Worm (Caenorhabditis elegans) whole organism, L1 larva: ENCODE data around the gene egrh-3.
A peak's percentile ranks its signal among the peaks of the same experiment; 100 is the strongest.

Experiments
- C16A3.4 ChIP-seq: fragments of 150-350 bp; optimal IDR thresholded peaks from 2 replicates; lab custom pipeline; 2014; ENCODE audit warnings: missing biosample characterization, missing genetic modification characterization
- F16B12.6 ChIP-seq: fragments of 150-350 bp; optimal IDR thresholded peaks from 2 replicates; lab custom pipeline; 2014; ENCODE audit warnings: missing biosample characterization, missing genetic modification characterization
- Y116A8C.19 ChIP-seq: sonication (generic microtip); optimal IDR thresholded peaks from 2 replicates; lab custom pipeline; 2016; ENCODE audit warnings: missing compliant biosample characterization, missing genetic modification characterization, borderline replicate concordance
- aly-2 ChIP-seq: fragments of 150-350 bp; optimal IDR thresholded peaks from 2 replicates; lab custom pipeline; 2014; ENCODE audit warnings: missing biosample characterization, missing genetic modification characterization
- blmp-1 ChIP-seq: fragments of 150-350 bp; optimal IDR thresholded peaks from 2 replicates; lab custom pipeline; 2014; ENCODE audit warnings: missing biosample characterization, missing genetic modification characterization
- ceh-8 ChIP-seq: fragments of 200-800 bp; sonication (Bioruptor generic); optimal IDR thresholded peaks from 2 replicates; lab custom pipeline; 2018; ENCODE audit warnings: mild to moderate bottlenecking, missing genetic modification characterization, moderate library complexity, missing compliant biosample characterization
- ces-1 ChIP-seq: fragments of 150-350 bp; optimal IDR thresholded peaks from 2 replicates; lab custom pipeline; 2014; ENCODE audit warnings: missing biosample characterization, missing genetic modification reagents, missing genetic modification characterization
- dpl-1 ChIP-seq, 3 experiments: fragments of 150-350 bp in 2 of 3; sonication (generic microtip) in 1 of 3; optimal IDR thresholded peaks; 2 replicates each; lab custom pipeline; 2014 to 2017; ENCODE audit warnings: missing biosample characterization in 3 of 3, missing genetic modification characterization in 3 of 3, missing genetic modification reagents in 3 of 3
- efl-1 ChIP-seq, 4 experiments: fragments of 150-350 bp; optimal IDR thresholded peaks in 3 of 4; peaks in 1 of 4; 1 replicate in 1 of 4; 2 replicates in 3 of 4; lab custom pipeline; 2014; ENCODE audit warnings: missing biosample characterization in 2 of 4, missing genetic modification characterization in 2 of 4, missing genetic modification reagents in 2 of 4
- efl-3 ChIP-seq: fragments of 200-800 bp; sonication (Bioruptor generic); optimal IDR thresholded peaks from 2 replicates; lab custom pipeline; 2018; ENCODE audit warnings: mild to moderate bottlenecking, missing genetic modification characterization, missing compliant biosample characterization
- egl-13 ChIP-seq: sonication (generic microtip); optimal IDR thresholded peaks from 2 replicates; lab custom pipeline; 2016; ENCODE audit warnings: missing genotype, missing genetic modification reagents, missing genetic modification characterization, missing compliant biosample characterization
- egl-27 ChIP-seq, 2 experiments: fragments of 150-350 bp in 1 of 2; sonication (generic microtip); optimal IDR thresholded peaks; 3 replicates each; lab custom pipeline; 2017 to 2018; ENCODE audit warnings: missing biosample characterization in 2 of 2, missing genetic modification characterization in 2 of 2, missing genetic modification reagents in 2 of 2
- elt-2 ChIP-seq: sonication (generic microtip); optimal IDR thresholded peaks from 2 replicates; lab custom pipeline; 2016; ENCODE audit warnings: missing genetic modification characterization, mild to moderate bottlenecking, inconsistent platforms, missing compliant biosample characterization, missing genetic modification reagents
- fkh-10 ChIP-seq: sonication (generic microtip); optimal IDR thresholded peaks from 2 replicates; lab custom pipeline; 2017; ENCODE audit warnings: missing biosample characterization, missing genetic modification reagents, missing genetic modification characterization
- fkh-4 ChIP-seq: sonication (generic microtip); optimal IDR thresholded peaks from 2 replicates; lab custom pipeline; 2016; ENCODE audit warnings: missing compliant biosample characterization, missing genetic modification characterization, borderline replicate concordance
- grh-1 ChIP-seq: fragments of 200-800 bp; sonication (Bioruptor generic); IDR thresholded peaks from 2 replicates; pipeline ENCODE4 v1.3.6; 2022; ENCODE audit warnings: missing genetic modification reagents, missing genetic modification characterization, missing compliant biosample characterization
- hlh-4 ChIP-seq: sonication (generic microtip); optimal IDR thresholded peaks from 2 replicates; lab custom pipeline; 2016; ENCODE audit warnings: mild to moderate bottlenecking, missing genetic modification characterization, missing compliant biosample characterization
- hpl-2 ChIP-seq: fragments of 150-350 bp; optimal IDR thresholded peaks from 2 replicates; lab custom pipeline; 2014; ENCODE audit warnings: missing biosample characterization, missing genetic modification reagents, missing genetic modification characterization
- irx-1 ChIP-seq: sonication (generic microtip); optimal IDR thresholded peaks from 2 replicates; lab custom pipeline; 2016; ENCODE audit warnings: missing genetic modification characterization, missing compliant biosample characterization
- isw-1 ChIP-seq: fragments of 200-800 bp; sonication (Bioruptor generic); IDR thresholded peaks from 2 replicates; pipeline ENCODE4 v1.3.6; 2022; ENCODE audit warnings: missing genetic modification characterization, missing compliant biosample characterization
- lin-13 ChIP-seq: fragments of 150-350 bp; optimal IDR thresholded peaks from 2 replicates; lab custom pipeline; 2014; ENCODE audit warnings: missing biosample characterization, missing genetic modification reagents, missing genetic modification characterization
- lin-15B ChIP-seq: fragments of 150-350 bp; sonication (generic microtip); optimal IDR thresholded peaks from 3 replicates; lab custom pipeline; 2014; ENCODE audit warnings: missing biosample characterization, missing genetic modification characterization
- lin-35 ChIP-seq, 2 experiments: fragments of 150-350 bp; optimal IDR thresholded peaks; 2 replicates each; lab custom pipeline; 2014; ENCODE audit warnings: missing biosample characterization in 2 of 2, missing genetic modification characterization in 2 of 2, missing genetic modification reagents in 2 of 2
- lir-3 ChIP-seq: sonication (generic microtip); optimal IDR thresholded peaks from 2 replicates; lab custom pipeline; 2016; ENCODE audit warnings: mild to moderate bottlenecking, missing genetic modification characterization, moderate library complexity, missing compliant biosample characterization; ENCODE audit not compliant: poor library complexity
- mdl-1 ChIP-seq, 2 experiments: fragments of 150-350 bp; optimal IDR thresholded peaks; 2 replicates each; lab custom pipeline; 2014 to 2017; ENCODE audit warnings: missing biosample characterization in 2 of 2, missing genetic modification characterization in 2 of 2, inconsistent platforms in 1 of 2
- mef-2 ChIP-seq: fragments of 150-350 bp; optimal IDR thresholded peaks from 2 replicates; lab custom pipeline; 2014; ENCODE audit warnings: missing biosample characterization, missing genetic modification characterization
- nhr-11 ChIP-seq: fragments of 150-350 bp; optimal IDR thresholded peaks from 2 replicates; lab custom pipeline; 2014; ENCODE audit warnings: missing biosample characterization, missing genetic modification characterization
- nhr-12 ChIP-seq: sonication (generic microtip); optimal IDR thresholded peaks from 2 replicates; lab custom pipeline; 2017; ENCODE audit warnings: missing biosample characterization, missing genetic modification characterization
- nhr-19 ChIP-seq: fragments of 200-800 bp; sonication (Bioruptor generic); conservative IDR thresholded peaks from 2 replicates; pipeline ENCODE4 v1.3.6; 2022; ENCODE audit warnings: missing genetic modification characterization, missing compliant biosample characterization
- nhr-237 ChIP-seq: fragments of 150-350 bp; optimal IDR thresholded peaks from 2 replicates; lab custom pipeline; 2014; ENCODE audit warnings: missing biosample characterization, missing genetic modification characterization
- nhr-47 ChIP-seq: sonication (generic microtip); optimal IDR thresholded peaks from 2 replicates; lab custom pipeline; 2016; ENCODE audit warnings: mild to moderate bottlenecking, missing genetic modification characterization, moderate library complexity, missing compliant biosample characterization
- nhr-71 ChIP-seq: sonication (generic microtip); optimal IDR thresholded peaks from 2 replicates; lab custom pipeline; 2016; ENCODE audit warnings: mild to moderate bottlenecking, missing genetic modification characterization, moderate library complexity, missing compliant biosample characterization
- nhr-84 ChIP-seq: sonication (generic microtip); optimal IDR thresholded peaks from 2 replicates; lab custom pipeline; 2017; ENCODE audit warnings: missing biosample characterization, missing genetic modification characterization
- nhr-85 ChIP-seq: sonication (generic microtip); peaks from one replicate; lab custom pipeline; 2016; ENCODE audit warnings: missing genetic modification characterization, inconsistent platforms, missing compliant biosample characterization
- rnt-1 ChIP-seq: sonication (generic microtip); optimal IDR thresholded peaks from 2 replicates; lab custom pipeline; 2016; ENCODE audit warnings: mild to moderate bottlenecking, missing genetic modification characterization, moderate library complexity, missing compliant biosample characterization
- sox-4 ChIP-seq: sonication (generic microtip); optimal IDR thresholded peaks from 2 replicates; lab custom pipeline; 2016; ENCODE audit warnings: missing genetic modification characterization, missing compliant biosample characterization
- sup-37 ChIP-seq: fragments of 200-800 bp; sonication (Bioruptor generic); optimal IDR thresholded peaks from 2 replicates; lab custom pipeline; 2018; ENCODE audit warnings: mild to moderate bottlenecking, missing genetic modification characterization, missing compliant biosample characterization
- swsn-7 ChIP-seq: sonication (generic microtip); optimal IDR thresholded peaks from 2 replicates; lab custom pipeline; 2016; ENCODE audit warnings: missing genetic modification characterization, missing compliant biosample characterization
- tbx-2 ChIP-seq: sonication (generic microtip); optimal IDR thresholded peaks from 2 replicates; lab custom pipeline; 2016; ENCODE audit warnings: missing genetic modification characterization, missing compliant biosample characterization
- tlp-1 ChIP-seq: fragments of 150-350 bp; optimal IDR thresholded peaks from 2 replicates; lab custom pipeline; 2014; ENCODE audit warnings: missing biosample characterization, missing genetic modification characterization
- unc-130 ChIP-seq: fragments of 150-350 bp; optimal IDR thresholded peaks from 2 replicates; lab custom pipeline; 2017; ENCODE audit warnings: missing biosample characterization, missing genetic modification characterization, inconsistent platforms
- unc-62 ChIP-seq: fragments of 150-350 bp; optimal IDR thresholded peaks from 2 replicates; lab custom pipeline; 2014; ENCODE audit warnings: missing biosample characterization, missing genetic modification reagents, missing genetic modification characterization
- unc-86 ChIP-seq: sonication (generic microtip); optimal IDR thresholded peaks from 2 replicates; lab custom pipeline; 2016; ENCODE audit warnings: missing genetic modification characterization, missing compliant biosample characterization
- unc-98 ChIP-seq: fragments of 200-800 bp; sonication (Bioruptor generic); IDR thresholded peaks from 2 replicates; pipeline ENCODE4 v1.3.6; 2022; ENCODE audit warnings: missing genetic modification characterization, missing compliant biosample characterization
- ztf-11 ChIP-seq, 2 experiments: sonication (generic microtip); optimal IDR thresholded peaks; 2 replicates each; lab custom pipeline; 2016 to 2017; ENCODE audit warnings: missing genetic modification characterization in 2 of 2, missing biosample characterization in 1 of 2, missing compliant biosample characterization in 1 of 2

Gene egrh-3

ce11 chrIV:2680281-2680680 lies 8.3 kb downstream of the egrh-3 start:
- TF ChIP-seq tlp-1: no peak
- no peak for TF ChIP-seq blmp-1 (tag; lab: Kevin White, UChicago)
- no peak for TF ChIP-seq lin-15B (tag; lab: Kevin White, UChicago)
- TF ChIP-seq lin-13 (GFP tag; lab: Kevin White, UChicago): no peak
- no peak for TF ChIP-seq rnt-1 (tag; lab: Kevin White, UChicago)
- TF ChIP-seq hlh-4 (tag; lab: Kevin White, UChicago): no peak
- no peak for TF ChIP-seq nhr-19 (GFP tag; lab: Robert Waterston, UW)
- TF ChIP-seq unc-130 (tag; lab: Kevin White, UChicago): no peak
- TF ChIP-seq nhr-85 (tag; lab: Kevin White, UChicago): no peak
- no peak for TF ChIP-seq ceh-8 (GFP tag; lab: Kevin White, UChicago)
- TF ChIP-seq efl-1 (optimal IDR thresholded peaks at IDR 0.05; lab: Kevin White, UChicago): no peak
- TF ChIP-seq efl-1 (GFP tag; optimal IDR thresholded peaks at IDR 0.05 in 1 of 2; lab: Kevin White, UChicago): no peak
- TF ChIP-seq isw-1 (GFP tag; lab: Robert Waterston, UW): no peak

DNA sequence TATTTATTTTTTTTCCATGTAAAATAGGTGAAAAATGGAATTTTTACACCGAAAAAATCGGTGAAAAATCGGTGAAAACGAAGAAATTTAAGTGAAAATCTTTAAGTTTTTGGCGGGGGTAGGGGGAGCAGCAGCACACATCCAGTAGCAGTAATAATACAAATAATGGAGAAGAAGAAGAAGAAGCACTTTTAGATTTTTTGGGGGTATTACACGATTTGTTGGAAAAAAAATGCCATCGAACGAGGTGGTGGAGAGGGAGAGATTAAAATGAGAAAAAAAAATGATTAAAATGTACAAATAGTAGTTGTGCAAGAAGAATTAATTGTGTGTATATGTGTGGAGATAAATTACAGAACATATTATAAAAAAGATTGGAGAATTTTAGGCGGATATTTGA lies 10.4 kb downstream of the egrh-3 start:
- TF ChIP-seq mef-2 (no peak), efl-1 (optimal IDR thresholded peaks at IDR 0.05; lab: Kevin White, UChicago) (no peak), efl-1 (GFP tag; optimal IDR thresholded peaks at IDR 0.05 in 1 of 2; lab: Kevin White, UChicago) (peak in 1 of 2 experiments; percentile 38)

- TF ChIP-seq dpl-1 (GFP tag; optimal IDR thresholded peaks at IDR 0.05; lab: Kevin White, UChicago) (peak; percentile 23 to 69 (median 36)), lin-35 (GFP tag; optimal IDR thresholded peaks at IDR 0.05; lab: Kevin White, UChicago) (peak; percentile 39 to 40), efl-1 (optimal IDR thresholded peaks at IDR 0.05; lab: Kevin White, UChicago) (peak; percentile 64 to 85), efl-1 (GFP tag; optimal IDR thresholded peaks at IDR 0.05 in 1 of 2; lab: Kevin White, UChicago) (peak; percentile 74 to 95), efl-3 (no peak)
Measured at ce11 chrIV:2677687-2678086, 10.9 kb downstream of the egrh-3 start.

DNA sequence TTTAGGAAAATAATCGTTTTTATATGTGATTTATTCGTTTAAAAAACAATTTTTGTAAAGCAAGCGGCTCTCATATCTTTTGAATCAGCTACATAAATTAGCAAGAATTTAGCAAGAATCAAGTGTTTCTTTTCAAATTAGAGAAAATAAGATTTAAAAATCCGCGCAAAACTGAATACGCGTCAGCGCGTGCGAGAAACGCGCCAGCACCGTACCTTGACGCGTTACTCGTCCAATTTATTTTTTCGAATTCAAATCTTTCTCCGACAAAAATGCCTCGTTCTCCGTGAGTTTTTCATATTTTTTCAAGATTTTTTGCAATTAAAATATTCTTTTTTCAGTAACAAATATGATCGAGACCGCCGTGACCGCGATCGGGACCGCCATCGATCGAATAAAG lies 12.3 kb downstream of the egrh-3 start, which contains the start of gene Y94H6A.3:
Gene Y94H6A.3, plus strand, starts transcription at position 232 of the 400 bp plus-strand sequence.
- TF ChIP-seq elt-2 (tag; lab: Kevin White, UChicago) (peak; percentile 68), nhr-47 (tag; lab: Kevin White, UChicago) (peak; percentile 97), egl-27 (tag; optimal IDR thresholded peaks at IDR 0.05; lab: Kevin White, UChicago) (no peak), nhr-84 (no peak), lir-3 (tag; lab: Kevin White, UChicago) (no peak), nhr-85 (tag; lab: Kevin White, UChicago) (peak; percentile 92), unc-62 (no peak), ztf-11 (tag; optimal IDR thresholded peaks at IDR 0.05; lab: Kevin White, UChicago) (peak in 1 of 2 experiments; percentile 77), sup-37 (GFP tag; lab: Kevin White, UChicago) (peak; percentile 78), tlp-1 (no peak), ces-1 (GFP tag; lab: Kevin White, UChicago) (no peak), unc-86 (tag; lab: Kevin White, UChicago) (peak; percentile 93), C16A3.4 (peak; percentile 87), irx-1 (peak; percentile 91), aly-2 (tag; lab: Kevin White, UChicago) (peak; percentile 62), fkh-4 (tag; lab: Kevin White, UChicago) (peak; percentile 70), fkh-10 (GFP tag; lab: Kevin White, UChicago) (peak; percentile 63), nhr-237 (tag; lab: Kevin White, UChicago) (peak; percentile 9), nhr-11 (peak; percentile 80), nhr-12 (tag; lab: Kevin White, UChicago) (peak; percentile 37), hpl-2 (GFP tag; lab: Kevin White, UChicago) (peak; percentile 20), swsn-7 (tag; lab: Kevin White, UChicago) (peak; percentile 94), unc-98 (GFP tag; lab: Robert Waterston, UW) (peak; percentile 45; the same call in 1 of the 2 replicates), F16B12.6 (tag; lab: Kevin White, UChicago) (peak; percentile 69), sox-4 (peak; percentile 85), egl-13 (tag; lab: Kevin White, UChicago) (peak; percentile 78), grh-1 (GFP tag; lab: Robert Waterston, UW) (peak; percentile 92), nhr-71 (tag; lab: Kevin White, UChicago) (peak; percentile 96), Y116A8C.19 (tag; lab: Kevin White, UChicago) (no peak), tbx-2 (tag; lab: Kevin White, UChicago) (peak; percentile 94), mef-2 (no peak), rnt-1 (tag; lab: Kevin White, UChicago) (peak; percentile 96), mdl-1 (tag; optimal IDR thresholded peaks at IDR 0.05; lab: Kevin White, UChicago) (peak in 1 of 2 experiments; percentile 70), dpl-1 (GFP tag; optimal IDR thresholded peaks at IDR 0.05; lab: Kevin White, UChicago) (peak; percentile 99), lin-35 (GFP tag; optimal IDR thresholded peaks at IDR 0.05; lab: Kevin White, UChicago) (peak; percentile 99)
